Fruit fly (Drosophila melanogaster) whole organism, prepupa: ENCODE results near the gene Rab39.

Experiments
- Blimp-1 ChIP-seq: fragments of 200-800 bp; sonication (Bioruptor generic); optimal IDR thresholded peaks from 3 replicates; lab custom pipeline; 2017; ENCODE audit warnings: missing biosample characterization, missing genetic modification characterization, mild to moderate bottlenecking, moderate library complexity, missing genetic modification reagents
- CG11294 ChIP-seq: fragments of 200-800 bp; sonication (Bioruptor generic); IDR thresholded peaks from 2 replicates; pipeline ENCODE4 v1.3.6; 2022; ENCODE audit warnings: missing biosample characterization, missing genetic modification characterization
- CG3032 ChIP-seq: fragments of 200-800 bp; optimal IDR thresholded peaks from 2 replicates; lab custom pipeline; 2019; ENCODE audit warnings: missing biosample characterization, mild to moderate bottlenecking, missing genetic modification characterization, moderate library complexity
- Gug ChIP-seq: fragments of 200-800 bp; sonication (Bioruptor generic); IDR thresholded peaks from 2 replicates; pipeline ENCODE4 v1.3.6; 2022; ENCODE audit warnings: missing biosample characterization, missing genetic modification characterization
- OdsH ChIP-seq: fragments of 200-800 bp; sonication (Bioruptor generic); optimal IDR thresholded peaks from 3 replicates; lab custom pipeline; 2016; ENCODE audit warnings: missing biosample characterization, missing genetic modification characterization
- spab ChIP-seq: fragments of 200-800 bp; sonication (Bioruptor generic); optimal IDR thresholded peaks from 2 replicates; lab custom pipeline; 2017; ENCODE audit warnings: missing biosample characterization, mild to moderate bottlenecking, missing genetic modification characterization, missing genetic modification reagents
- topi ChIP-seq: fragments of 200-800 bp; sonication (Bioruptor generic); optimal IDR thresholded peaks from 3 replicates; lab custom pipeline; 2016; ENCODE audit warnings: missing biosample characterization, missing genetic modification characterization
- vri ChIP-seq: fragments of 200-800 bp; sonication (Bioruptor generic); optimal IDR thresholded peaks from 3 replicates; lab custom pipeline; 2016; ENCODE audit warnings: missing biosample characterization, mild to moderate bottlenecking, missing genetic modification characterization

DNA sequence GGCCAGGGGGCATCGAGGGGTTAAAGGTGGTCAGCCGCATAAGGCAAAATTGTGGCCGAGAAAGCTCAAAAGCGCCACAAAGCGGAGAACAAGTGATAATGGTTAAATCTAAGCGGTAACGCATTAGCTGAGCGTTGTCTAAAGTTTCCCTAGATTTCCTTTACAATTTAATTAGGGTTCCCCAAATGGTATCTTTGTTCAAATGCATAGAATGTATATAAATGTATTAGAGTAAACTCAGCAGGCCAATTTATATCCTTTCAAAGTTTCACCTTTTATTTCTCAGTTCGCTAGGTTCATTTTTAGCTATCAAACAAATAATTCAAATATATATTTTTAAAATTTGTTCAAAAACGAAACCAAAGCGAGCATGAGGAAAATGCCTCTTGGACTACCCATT lies 43.2 kb downstream of the Rab39 start, which contains the start of gene CG32718:
- TF ChIP-seq CG11294 (GFP tag; lab: Robert Waterston, UW) (no peak), topi (no peak), Gug (GFP tag; lab: Robert Waterston, UW) (no peak), OdsH (GFP tag; lab: Kevin White, UChicago) (no peak), Blimp-1 (GFP tag; lab: Kevin White, UChicago) (no peak), CG3032 (tag; lab: Kevin White, UChicago) (no peak), spab (GFP tag; lab: Kevin White, UChicago) (no peak), vri (GFP tag; lab: Kevin White, UChicago) (no peak)
